Fruit fly (Drosophila melanogaster) Kc167 (cell line): ENCODE results near the gene CG11584.

Experiments used
- Myc ChIP-seq: fragments of >200 bp; optimal IDR thresholded peaks from 2 replicates; lab custom pipeline; 2017; ENCODE audit warnings: missing external identifiers
- Sin3A ChIP-seq: fragments of >200 bp; optimal IDR thresholded peaks from 2 replicates; lab custom pipeline; 2018; ENCODE audit warnings: missing external identifiers
- h ChIP-seq: fragments of >200 bp; optimal IDR thresholded peaks from 3 replicates; lab custom pipeline; 2018; ENCODE audit warnings: missing external identifiers
- insv ChIP-seq: fragments of >200 bp; optimal IDR thresholded peaks from 3 replicates; lab custom pipeline; 2018; ENCODE audit warnings: missing external identifiers
- psq ChIP-seq: fragments of >200 bp; optimal IDR thresholded peaks from 2 replicates; lab custom pipeline; 2017; ENCODE audit warnings: missing external identifiers

DNA sequence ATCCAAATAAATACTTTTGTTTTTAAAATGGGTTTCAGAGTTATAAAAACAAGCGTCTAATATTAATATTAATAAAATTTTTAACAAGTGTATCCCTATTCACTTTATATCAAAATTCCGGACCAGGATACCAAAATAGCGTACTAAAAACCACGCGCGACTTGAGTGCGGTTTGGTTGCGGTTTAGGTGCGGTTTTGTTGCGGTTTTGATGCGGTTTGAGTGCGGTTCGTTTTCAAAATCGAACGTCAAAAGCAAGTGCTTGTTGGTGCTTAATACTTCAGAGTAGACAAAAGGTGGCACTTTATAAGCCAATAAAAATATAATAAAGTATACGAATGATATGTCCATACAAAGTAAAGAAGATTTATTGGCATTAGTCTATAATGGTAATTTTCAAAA, 5.2 kb upstream of the CG11584 start:
- TF ChIP-seq h (lab: Kevin White, UChicago) (no peak), insv (lab: Kevin White, UChicago) (no peak), Myc (no peak), psq (lab: Kevin White, UChicago) (no peak), Sin3A (lab: Kevin White, UChicago) (no peak)
